Fruit fly (Drosophila melanogaster) whole organism, pupa: ENCODE results near the gene CG9497.

Experiments used
- CG10348 ChIP-seq: fragments of 200-800 bp; sonication (Bioruptor generic); IDR thresholded peaks from 2 replicates; pipeline ENCODE4 v1.3.6; 2022; ENCODE audit warnings: missing biosample characterization, missing genetic modification characterization
- CG12605 ChIP-seq: fragments of 200-800 bp; sonication (Bioruptor generic); IDR thresholded peaks from 2 replicates; pipeline ENCODE4 v1.3.6; 2022; ENCODE audit warnings: missing biosample characterization, missing genetic modification characterization
- CG13204 ChIP-seq: fragments of 200-800 bp; sonication (Bioruptor generic); optimal IDR thresholded peaks from 2 replicates; lab custom pipeline; 2018; ENCODE audit warnings: missing biosample characterization, mild to moderate bottlenecking, missing genetic modification characterization, moderate library complexity
- CG14655 ChIP-seq: fragments of 200-800 bp; sonication (Bioruptor generic); optimal IDR thresholded peaks from 3 replicates; lab custom pipeline; 2017; ENCODE audit warnings: mild to moderate bottlenecking, missing biosample characterization, missing genetic modification reagents, missing genetic modification characterization
- CG15710 ChIP-seq: fragments of 200-800 bp; sonication (Bioruptor generic); optimal IDR thresholded peaks from 2 replicates; lab custom pipeline; 2018; ENCODE audit warnings: missing biosample characterization, mild to moderate bottlenecking, missing genetic modification characterization, moderate library complexity
- CG17806 ChIP-seq: fragments of 200-800 bp; sonication (Bioruptor generic); optimal IDR thresholded peaks from 2 replicates; lab custom pipeline; 2018; ENCODE audit warnings: missing biosample characterization, mild to moderate bottlenecking, missing genetic modification characterization, moderate library complexity
- CG32121 ChIP-seq: fragments of 200-800 bp; sonication (Bioruptor generic); IDR thresholded peaks from 2 replicates; pipeline ENCODE4 v1.3.6; 2022; ENCODE audit warnings: missing biosample characterization, missing genetic modification characterization
- CG34367 ChIP-seq: fragments of 200-800 bp; sonication (Bioruptor generic); optimal IDR thresholded peaks from 2 replicates; lab custom pipeline; 2018; ENCODE audit warnings: missing biosample characterization, mild to moderate bottlenecking, missing genetic modification characterization
- CG4496 ChIP-seq: fragments of 200-800 bp; sonication (Bioruptor generic); IDR thresholded peaks from 3 replicates; pipeline ENCODE4 v1.3.6; 2022; ENCODE audit warnings: missing biosample characterization, missing genetic modification characterization
- CG8159 ChIP-seq: fragments of 200-800 bp; sonication (Bioruptor generic); optimal IDR thresholded peaks from 3 replicates; lab custom pipeline; 2018; ENCODE audit warnings: missing biosample characterization, mild to moderate bottlenecking, missing genetic modification characterization, moderate library complexity
- CG8301 ChIP-seq: fragments of 200-800 bp; sonication (Bioruptor generic); optimal IDR thresholded peaks from 2 replicates; lab custom pipeline; 2018; ENCODE audit warnings: missing biosample characterization, mild to moderate bottlenecking, missing genetic modification characterization
- CG9948 ChIP-seq: fragments of 200-800 bp; sonication (Bioruptor generic); optimal IDR thresholded peaks from 2 replicates; lab custom pipeline; 2018; ENCODE audit warnings: missing biosample characterization, mild to moderate bottlenecking, missing genetic modification characterization, moderate library complexity
- D1 ChIP-seq: fragments of 200-800 bp; sonication (Bioruptor generic); optimal IDR thresholded peaks from 2 replicates; lab custom pipeline; 2018; ENCODE audit warnings: missing biosample characterization, mild to moderate bottlenecking, missing genetic modification characterization, moderate library complexity
- EcR ChIP-seq: fragments of 200-800 bp; sonication (Bioruptor generic); optimal IDR thresholded peaks from 3 replicates; lab custom pipeline; 2019; ENCODE audit warnings: missing biosample characterization, missing genetic modification characterization, mild to moderate bottlenecking, moderate library complexity, missing genetic modification reagents
- Ets98B ChIP-seq: fragments of 200-800 bp; sonication (Bioruptor generic); IDR thresholded peaks from 2 replicates; pipeline ENCODE4 v1.3.6; 2022; ENCODE audit warnings: missing biosample characterization, missing genetic modification characterization
- Pif1A ChIP-seq: fragments of 200-800 bp; sonication (Bioruptor generic); optimal IDR thresholded peaks from 3 replicates; lab custom pipeline; 2016; ENCODE audit warnings: missing biosample characterization, missing genetic modification characterization
- Pif1B ChIP-seq: fragments of 200-800 bp; sonication (Bioruptor generic); optimal IDR thresholded peaks from 3 replicates; lab custom pipeline; 2016; ENCODE audit warnings: missing biosample characterization, missing genetic modification characterization
- Snoo ChIP-seq: fragments of 200-800 bp; sonication (Bioruptor generic); optimal IDR thresholded peaks from 3 replicates; lab custom pipeline; 2017; ENCODE audit warnings: missing biosample characterization, mild to moderate bottlenecking, missing genetic modification characterization, inconsistent platforms
- fd96Ca ChIP-seq: fragments of 200-800 bp; sonication (Bioruptor generic); IDR thresholded peaks from 3 replicates; pipeline ENCODE4 v1.3.6; 2022; ENCODE audit warnings: missing biosample characterization, missing genetic modification characterization
- gl ChIP-seq: fragments of 200-800 bp; sonication (Bioruptor generic); optimal IDR thresholded peaks from 2 replicates; lab custom pipeline; 2018; ENCODE audit warnings: missing biosample characterization, mild to moderate bottlenecking, missing genetic modification characterization
- rn ChIP-seq: fragments of 200-800 bp; sonication (Bioruptor generic); IDR thresholded peaks from 2 replicates; pipeline ENCODE4 v1.3.6; 2022; ENCODE audit warnings: missing biosample characterization, missing genetic modification characterization

The CG9497 gene

dm6 chr2L:6348327-6348726 is at the start of gene CG9497:
CG9497 (minus strand) TSS chr2L:6348427.
- TF ChIP-seq CG8159 (tag; lab: Kevin White, UChicago): no peak
- TF ChIP-seq Ets98B: no peak
- TF ChIP-seq CG13204 (GFP tag; lab: Kevin White, UChicago): no peak

- no peak for TF ChIP-seq gl
Observed at dm6 chr2L:6397149-6397548, 48.9 kb upstream of the CG9497 start, which contains the start of gene CG42369. CG42369 (minus strand) TSS chr2L:6397249.

dm6 chr2L:6391469-6391868 is 43.2 kb upstream of the CG9497 start:
- TF ChIP-seq fd96Ca (GFP tag; lab: Robert Waterston, UW): no peak
- TF ChIP-seq gl: no peak
- TF ChIP-seq Snoo (tag; lab: Kevin White, UChicago): no peak
- no peak for TF ChIP-seq CG9948 (tag; lab: Kevin White, UChicago)
- TF ChIP-seq Ets98B: no peak
- TF ChIP-seq CG13204 (GFP tag; lab: Kevin White, UChicago): no peak
- TF ChIP-seq CG34367: no peak
- no peak for TF ChIP-seq CG32121 (GFP tag; lab: Robert Waterston, UW)
- TF ChIP-seq CG8159 (tag; lab: Kevin White, UChicago): no peak
- no peak for TF ChIP-seq Pif1A
- no peak for TF ChIP-seq CG15710 (tag; lab: Kevin White, UChicago)
- no peak for TF ChIP-seq CG10348
- no peak for TF ChIP-seq D1 (tag; lab: Kevin White, UChicago)
- no peak for TF ChIP-seq CG14655 (GFP tag; lab: Kevin White, UChicago)
- TF ChIP-seq CG8301 (tag; lab: Kevin White, UChicago): no peak
- TF ChIP-seq CG4496 (GFP tag; lab: Robert Waterston, UW): no peak
- TF ChIP-seq CG17806 (tag; lab: Kevin White, UChicago): no peak
- no peak for TF ChIP-seq CG12605 (GFP tag; lab: Robert Waterston, UW)
- TF ChIP-seq EcR (GFP tag; lab: Kevin White, UChicago): no peak

- no peak for TF ChIP-seq fd96Ca (GFP tag; lab: Robert Waterston, UW)
- TF ChIP-seq Pif1B (GFP tag; lab: Kevin White, UChicago): no peak
- no peak for TF ChIP-seq CG34367
- TF ChIP-seq CG4496 (GFP tag; lab: Robert Waterston, UW): no peak
- TF ChIP-seq Pif1A: no peak
- no peak for TF ChIP-seq D1 (tag; lab: Kevin White, UChicago)
- TF ChIP-seq CG12605 (GFP tag; lab: Robert Waterston, UW): no peak
- no peak for TF ChIP-seq Snoo (tag; lab: Kevin White, UChicago)
- no peak for TF ChIP-seq gl
- no peak for TF ChIP-seq Ets98B
- no peak for TF ChIP-seq CG17806 (tag; lab: Kevin White, UChicago)
- TF ChIP-seq CG8159 (tag; lab: Kevin White, UChicago): no peak
- no peak for TF ChIP-seq rn (GFP tag; lab: Robert Waterston, UW)
- no peak for TF ChIP-seq CG10348
- no peak for TF ChIP-seq CG32121 (GFP tag; lab: Robert Waterston, UW)
- no peak for TF ChIP-seq EcR (GFP tag; lab: Kevin White, UChicago)
- TF ChIP-seq CG15710 (tag; lab: Kevin White, UChicago): no peak
- TF ChIP-seq, all 21 proteins: peak for 0
Observed at dm6 chr2L:6387068-6387467, 38.8 kb upstream of the CG9497 start.

- TF ChIP-seq CG34367: no peak
- no peak for TF ChIP-seq CG32121 (GFP tag; lab: Robert Waterston, UW)
- TF ChIP-seq EcR (GFP tag; lab: Kevin White, UChicago): peak; percentile 56
- no peak for TF ChIP-seq CG8301 (tag; lab: Kevin White, UChicago)
- no peak for TF ChIP-seq CG14655 (GFP tag; lab: Kevin White, UChicago)
- TF ChIP-seq Ets98B: no peak
- no peak for TF ChIP-seq CG15710 (tag; lab: Kevin White, UChicago)
- TF ChIP-seq gl: no peak
- TF ChIP-seq, all 21 proteins: peak for 1
Observed at dm6 chr2L:6385409-6385808, 37.2 kb upstream of the CG9497 start, which contains the start of gene Nepl6. Nepl6 (minus strand) TSS chr2L:6385512.

- TF ChIP-seq Pif1B (GFP tag; lab: Kevin White, UChicago): no peak
- no peak for TF ChIP-seq CG8159 (tag; lab: Kevin White, UChicago)
- TF ChIP-seq CG15710 (tag; lab: Kevin White, UChicago): no peak
- no peak for TF ChIP-seq Snoo (tag; lab: Kevin White, UChicago)
- TF ChIP-seq CG9948 (tag; lab: Kevin White, UChicago): no peak
- TF ChIP-seq CG34367: no peak
- TF ChIP-seq CG12605 (GFP tag; lab: Robert Waterston, UW): no peak
- no peak for TF ChIP-seq CG13204 (GFP tag; lab: Kevin White, UChicago)
- no peak for TF ChIP-seq CG4496 (GFP tag; lab: Robert Waterston, UW)
- no peak for TF ChIP-seq Pif1A
- no peak for TF ChIP-seq CG10348
- TF ChIP-seq CG8301 (tag; lab: Kevin White, UChicago): no peak
- TF ChIP-seq CG14655 (GFP tag; lab: Kevin White, UChicago): no peak
- TF ChIP-seq Ets98B: no peak
- TF ChIP-seq CG17806 (tag; lab: Kevin White, UChicago): no peak
- no peak for TF ChIP-seq EcR (GFP tag; lab: Kevin White, UChicago)
- TF ChIP-seq fd96Ca (GFP tag; lab: Robert Waterston, UW): no peak
- no peak for TF ChIP-seq rn (GFP tag; lab: Robert Waterston, UW)
- TF ChIP-seq CG32121 (GFP tag; lab: Robert Waterston, UW): no peak
Observed at dm6 chr2L:6380966-6381365, 32.7 kb upstream of the CG9497 start, which contains the start of gene Nepl5. Nepl5 (plus strand) TSS chr2L:6381266.
